Fruit fly (Drosophila melanogaster) whole organism, prepupa: ENCODE data around the gene Bdp1.

ENCODE experiments used
- CG10669 ChIP-seq: fragments of 200-800 bp; sonication (Bioruptor generic); optimal IDR thresholded peaks from 3 replicates; lab custom pipeline; 2018; ENCODE audit warnings: missing biosample characterization, mild to moderate bottlenecking, missing genetic modification characterization, moderate library complexity
- CG11902 ChIP-seq: fragments of 200-800 bp; sonication (Bioruptor generic); optimal IDR thresholded peaks from 3 replicates; lab custom pipeline; 2016; ENCODE audit warnings: missing biosample characterization, missing genetic modification characterization
- CG15336 ChIP-seq: fragments of 200-800 bp; sonication (Bioruptor generic); IDR thresholded peaks from 2 replicates; pipeline ENCODE4 v1.3.6; 2022; ENCODE audit warnings: missing biosample characterization, missing genetic modification characterization
- CG3032 ChIP-seq: fragments of 200-800 bp; optimal IDR thresholded peaks from 2 replicates; lab custom pipeline; 2019; ENCODE audit warnings: missing biosample characterization, mild to moderate bottlenecking, missing genetic modification characterization, moderate library complexity
- CG6854 ChIP-seq: fragments of 200-800 bp; sonication (Bioruptor generic); optimal IDR thresholded peaks from 2 replicates; lab custom pipeline; 2017; ENCODE audit warnings: missing biosample characterization, mild to moderate bottlenecking, missing genetic modification characterization
- Gug ChIP-seq: fragments of 200-800 bp; sonication (Bioruptor generic); IDR thresholded peaks from 2 replicates; pipeline ENCODE4 v1.3.6; 2022; ENCODE audit warnings: missing biosample characterization, missing genetic modification characterization
- Hr38 ChIP-seq: sonication (Bioruptor generic); optimal IDR thresholded peaks from 2 replicates; lab custom pipeline; 2016; ENCODE audit warnings: missing biosample characterization, missing genetic modification characterization
- Hr39 ChIP-seq: fragments of 200-800 bp; sonication (Bioruptor generic); optimal IDR thresholded peaks from 2 replicates; lab custom pipeline; 2016; ENCODE audit warnings: missing biosample characterization, missing genetic modification characterization
- OdsH ChIP-seq: fragments of 200-800 bp; sonication (Bioruptor generic); optimal IDR thresholded peaks from 3 replicates; lab custom pipeline; 2016; ENCODE audit warnings: missing biosample characterization, missing genetic modification characterization
- dac ChIP-seq: fragments of 200-800 bp; sonication (Bioruptor generic); optimal IDR thresholded peaks from 2 replicates; lab custom pipeline; 2017; ENCODE audit warnings: missing biosample characterization, mild to moderate bottlenecking, missing genetic modification characterization
- pdm3 ChIP-seq: fragments of 200-800 bp; sonication (Bioruptor generic); optimal IDR thresholded peaks from 3 replicates; lab custom pipeline; 2016; ENCODE audit warnings: missing biosample characterization, missing genetic modification characterization

- TF ChIP-seq CG3032 (tag; lab: Kevin White, UChicago), result peak; percentile 64
- peak; percentile 72 for TF ChIP-seq CG15336 (GFP tag; lab: Robert Waterston, UW)
- peak; percentile 83 for TF ChIP-seq OdsH (GFP tag; lab: Kevin White, UChicago)
- TF ChIP-seq Gug (GFP tag; lab: Robert Waterston, UW), result 0 out of 2 replicates have a peak, but pooled peaks have one; percentile 27
- TF ChIP-seq Hr39, result peak; percentile 75
- peak; percentile 71 for TF ChIP-seq CG10669 (GFP tag; lab: Kevin White, UChicago)
- no peak for TF ChIP-seq Hr38 (GFP tag; lab: Kevin White, UChicago)
- peak; percentile 65 for TF ChIP-seq CG6854 (GFP tag; lab: Kevin White, UChicago)
- peak; percentile 52 for TF ChIP-seq CG11902
- TF ChIP-seq pdm3 (GFP tag; lab: Kevin White, UChicago), result peak; percentile 83
- TF ChIP-seq dac (GFP tag; lab: Kevin White, UChicago), result peak; percentile 32
These were observed 4.8 kb downstream of the Bdp1 start, which contains the start of gene CG31855 for dm6 chr2L:13368940-13369339.
